Worm (Caenorhabditis elegans): Measurements from ENCODE around the gene mmab-1.

The mmab-1 gene

DNA sequence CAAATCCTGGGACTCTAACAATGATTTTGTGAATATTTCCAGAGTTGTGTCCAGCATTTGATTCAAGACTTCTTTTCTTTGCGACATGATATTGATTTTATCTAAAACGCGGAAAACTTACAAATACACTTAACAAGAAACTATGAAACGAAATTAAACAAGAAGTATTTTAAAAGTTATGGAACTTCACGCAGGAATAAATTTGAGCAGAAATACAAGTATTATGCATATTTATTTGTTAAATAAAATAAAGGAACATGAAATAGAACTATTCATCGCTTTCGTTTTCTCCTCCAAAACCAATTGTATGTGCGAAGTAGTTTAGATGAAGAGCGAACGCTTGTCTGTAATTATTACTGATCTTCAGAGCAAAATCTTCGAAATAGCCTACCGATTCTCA is 18.1 kb downstream of the mmab-1 start, which contains the start of gene kbp-2:
Gene kbp-2 (minus strand): TSS at position 101 of the 400 bp plus-strand sequence.
- no peak for TF ChIP-seq unc-62 (GFP tag; optimal IDR thresholded peaks at IDR 0.05)

DNA sequence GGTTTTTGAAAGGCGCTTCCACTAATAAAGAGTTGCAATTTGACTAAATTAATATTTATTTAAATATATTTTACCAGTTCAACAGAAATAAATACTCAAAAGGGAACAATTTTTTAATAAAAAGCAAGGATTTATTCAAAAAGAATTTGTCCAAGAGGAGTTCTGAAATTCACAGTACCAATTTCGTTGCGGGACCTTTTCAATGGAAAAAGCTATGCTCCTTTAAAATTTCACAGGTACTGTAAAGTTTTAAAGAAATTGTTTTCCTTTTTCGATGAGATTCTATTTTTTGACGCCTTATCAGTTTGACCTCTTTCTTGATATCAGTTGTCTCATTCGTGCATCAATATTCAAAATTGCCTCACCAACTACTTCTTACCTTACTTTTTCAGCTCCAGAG is 21.7 kb downstream of the mmab-1 start, which contains the start of gene tag-340:
Gene tag-340 (plus strand): TSS at position 249 of the 400 bp plus-strand sequence.
- TF ChIP-seq unc-62 (GFP tag; optimal IDR thresholded peaks at IDR 0.05): no peak

DNA sequence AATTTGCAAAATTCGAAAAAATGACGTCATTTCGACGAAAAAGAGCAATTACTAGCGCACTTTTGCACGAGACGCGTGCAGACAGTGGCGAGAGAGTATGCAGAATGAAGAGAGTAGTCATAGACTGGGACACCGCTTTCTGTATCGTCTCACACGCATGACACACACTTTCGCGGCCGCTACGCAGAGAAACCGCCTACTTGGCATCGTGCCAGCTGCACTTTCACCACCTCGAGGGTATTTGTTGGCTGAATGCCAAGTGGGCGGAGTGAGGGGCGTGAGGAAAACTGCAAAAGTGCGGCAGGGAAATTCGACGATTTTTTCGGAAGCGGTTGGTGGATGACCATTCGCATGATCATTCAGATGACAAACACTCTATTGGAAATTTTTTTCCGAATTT is 22.2 kb downstream of the mmab-1 start:
- no peak for TF ChIP-seq unc-62 (GFP tag; optimal IDR thresholded peaks at IDR 0.05)

DNA sequence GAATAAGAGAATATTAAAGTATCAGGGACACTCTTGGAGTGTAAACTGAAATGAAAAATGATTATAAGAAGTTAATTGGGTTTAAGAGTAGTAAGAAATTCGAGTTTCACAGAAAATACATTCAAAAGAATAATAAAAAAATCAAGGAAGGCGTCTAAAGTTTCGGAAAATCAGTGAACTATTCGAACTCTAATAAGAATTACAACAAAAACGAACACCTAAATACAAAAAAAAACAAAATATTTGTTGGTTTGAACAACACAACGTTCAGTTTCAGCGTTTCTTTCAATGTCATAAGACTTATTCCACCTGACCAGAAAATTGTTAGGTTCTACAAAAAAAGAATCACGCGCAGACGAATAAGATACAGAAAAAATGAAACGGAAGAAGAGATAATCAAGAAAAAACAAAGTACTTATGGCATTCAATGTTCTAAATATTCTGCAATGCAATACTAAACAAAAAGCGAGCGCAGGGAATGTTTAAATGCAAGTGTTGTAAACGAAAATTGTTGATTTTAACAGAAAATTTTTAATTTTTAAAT is 22.8 kb downstream of the mmab-1 start, which contains the start of gene nhl-2:
Gene nhl-2 (minus strand): TSS at position 51 of the 544 bp plus-strand sequence.
- no peak for TF ChIP-seq unc-62 (GFP tag; optimal IDR thresholded peaks at IDR 0.05)

DNA sequence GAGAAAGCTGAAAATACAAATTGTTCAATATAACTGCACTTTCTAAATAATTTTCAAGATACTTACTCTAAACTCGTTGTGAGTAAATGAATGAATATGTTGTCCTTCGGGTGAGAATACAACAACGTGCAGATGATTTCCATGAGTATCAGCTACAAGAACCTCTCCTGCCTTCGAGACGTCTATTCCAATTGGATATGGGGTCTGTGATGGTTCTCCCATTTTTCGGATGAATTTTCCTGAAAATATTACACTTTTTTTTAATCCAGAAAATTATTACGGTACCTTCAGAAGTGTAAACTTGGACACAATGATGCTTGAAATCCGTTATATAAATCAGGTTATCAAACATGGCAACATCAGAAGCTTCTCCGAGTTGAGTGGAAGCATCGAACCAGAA is 26.6 kb downstream of the mmab-1 start:
- no peak for TF ChIP-seq unc-62 (GFP tag; optimal IDR thresholded peaks at IDR 0.05)

DNA sequence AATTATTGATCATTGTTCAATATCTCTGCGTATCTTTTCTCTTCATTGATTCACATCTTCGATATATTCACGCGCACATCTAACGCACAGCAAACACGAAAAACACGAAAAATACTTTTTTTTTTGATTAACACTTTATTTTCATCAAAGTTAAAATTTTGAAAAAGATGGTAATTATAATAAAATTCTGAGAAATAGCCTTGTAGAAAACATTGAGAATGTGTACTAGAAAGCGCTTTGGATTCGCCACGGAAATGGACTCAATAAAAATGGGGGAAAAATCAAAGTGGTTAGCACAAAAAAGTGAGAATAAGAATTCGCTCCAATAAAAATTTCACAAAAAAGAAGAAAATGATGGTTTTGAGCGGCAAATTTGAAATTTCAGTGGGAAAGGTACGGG is 28.4 kb downstream of the mmab-1 start, which contains the start of gene F26F4.6:
Gene F26F4.6 (minus strand): TSS at position 101 of the 400 bp plus-strand sequence.
- TF ChIP-seq unc-62 (GFP tag; optimal IDR thresholded peaks at IDR 0.05): no peak

DNA sequence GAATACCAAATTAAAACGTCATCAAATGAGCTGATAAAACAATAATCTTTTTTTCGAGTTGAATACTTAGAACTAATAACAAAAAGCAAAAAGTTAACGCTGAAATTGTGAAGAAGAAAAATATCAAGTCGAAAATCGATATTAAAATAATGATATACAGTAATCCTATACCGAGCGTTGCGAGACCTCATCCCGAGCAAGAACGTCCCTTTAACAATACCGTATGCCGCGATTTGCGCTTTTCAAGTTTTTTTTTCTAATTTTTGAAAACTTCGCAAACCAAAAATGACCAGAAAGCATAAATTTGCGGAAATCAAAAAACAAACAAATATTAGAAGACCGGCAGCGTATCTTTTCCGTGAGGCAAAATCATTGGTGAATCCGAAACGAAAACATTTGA is 30.9 kb downstream of the mmab-1 start, which contains the start of gene F26F4.5:
Gene F26F4.5 (minus strand): TSS at position 256 of the 400 bp plus-strand sequence.
- TF ChIP-seq unc-62 (GFP tag; optimal IDR thresholded peaks at IDR 0.05): no peak

DNA sequence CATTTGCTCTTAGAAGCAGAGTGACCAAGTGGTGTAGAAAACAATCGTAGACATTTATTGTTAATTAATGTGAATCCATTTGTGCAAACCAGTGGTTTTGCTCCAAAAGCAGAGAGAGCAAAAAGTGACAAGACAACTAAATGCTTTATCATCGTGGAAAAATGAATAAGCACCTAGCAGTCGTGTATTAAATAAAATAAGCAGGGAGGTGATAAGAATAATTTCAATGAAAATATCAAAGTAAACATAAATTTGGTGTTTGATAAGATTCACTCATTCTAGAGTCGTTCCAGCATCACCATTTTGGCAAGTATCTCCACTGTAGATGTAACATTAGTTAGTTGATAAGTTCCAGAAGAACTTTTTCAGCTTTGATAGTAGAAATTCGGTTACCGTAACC is 34.6 kb downstream of the mmab-1 start, which contains the start of gene clec-6:
Gene clec-6 (minus strand): TSS at position 154 of the 400 bp plus-strand sequence.
- TF ChIP-seq unc-62 (GFP tag; optimal IDR thresholded peaks at IDR 0.05): no peak

DNA sequence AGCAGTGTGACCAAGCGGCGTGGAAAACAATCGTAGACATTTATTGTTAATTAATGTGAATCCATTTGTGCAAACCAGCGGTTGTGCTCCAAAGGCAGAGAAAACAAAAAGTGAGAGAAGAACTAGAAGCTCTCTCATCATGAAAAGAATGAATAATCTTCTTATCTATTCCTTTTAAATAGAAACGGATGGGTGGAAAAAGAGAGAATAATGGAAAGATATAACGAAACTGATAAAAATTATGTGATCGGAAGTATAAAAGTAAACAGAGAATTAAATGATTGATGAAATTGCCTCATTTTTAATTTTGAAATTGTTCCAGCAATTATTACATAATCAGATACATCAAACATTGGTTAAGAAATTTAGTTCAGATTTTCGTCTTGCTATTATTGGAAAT is 38.5 kb downstream of the mmab-1 start, which contains the start of gene clec-5:
Gene clec-5 (minus strand): TSS at position 178 of the 400 bp plus-strand sequence.
- TF ChIP-seq unc-62 (GFP tag; optimal IDR thresholded peaks at IDR 0.05): no peak

DNA sequence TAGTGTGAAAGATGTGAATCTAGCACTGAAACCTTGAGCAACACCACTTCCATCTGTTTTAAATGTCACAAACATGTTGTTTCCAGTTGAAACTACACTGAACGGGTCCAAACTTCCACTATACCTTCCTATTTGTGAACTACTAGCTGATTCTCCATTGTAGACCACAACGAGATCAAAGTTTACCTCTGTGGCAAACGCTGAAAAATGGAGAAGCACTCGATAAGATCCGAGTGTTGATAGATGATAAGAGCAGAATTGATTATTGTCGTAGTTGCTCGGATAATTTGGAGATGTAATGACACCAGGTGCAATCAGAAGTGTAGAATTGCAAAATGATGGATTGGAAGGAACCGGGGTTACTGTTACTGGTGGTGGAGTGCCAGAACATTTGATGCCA is 40.0 kb downstream of the mmab-1 start:
- TF ChIP-seq unc-62 (GFP tag; optimal IDR thresholded peaks at IDR 0.05): no peak

DNA sequence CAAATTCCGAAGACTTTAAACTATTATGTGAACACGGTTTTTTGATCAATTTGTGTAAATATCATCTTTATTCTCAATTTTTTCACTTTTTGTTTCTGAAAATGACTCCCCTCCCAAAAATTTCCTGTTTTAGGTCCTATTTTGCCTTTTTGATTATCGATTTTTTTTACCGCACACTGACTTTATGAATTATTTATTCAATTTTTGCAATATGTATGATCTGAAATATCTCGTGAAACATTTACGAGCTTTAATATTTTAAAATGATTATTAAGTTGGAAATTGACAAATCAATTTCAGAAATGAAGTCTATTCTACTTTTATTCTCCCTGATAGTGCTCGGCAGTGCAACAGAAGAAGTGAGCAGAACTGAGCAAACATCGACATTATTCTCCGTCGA is 42.5 kb downstream of the mmab-1 start, which contains the start of gene C35D10.1:
Gene C35D10.1 (plus strand): TSS at position 301 of the 400 bp plus-strand sequence.
- no peak for TF ChIP-seq unc-62 (GFP tag; optimal IDR thresholded peaks at IDR 0.05)

DNA sequence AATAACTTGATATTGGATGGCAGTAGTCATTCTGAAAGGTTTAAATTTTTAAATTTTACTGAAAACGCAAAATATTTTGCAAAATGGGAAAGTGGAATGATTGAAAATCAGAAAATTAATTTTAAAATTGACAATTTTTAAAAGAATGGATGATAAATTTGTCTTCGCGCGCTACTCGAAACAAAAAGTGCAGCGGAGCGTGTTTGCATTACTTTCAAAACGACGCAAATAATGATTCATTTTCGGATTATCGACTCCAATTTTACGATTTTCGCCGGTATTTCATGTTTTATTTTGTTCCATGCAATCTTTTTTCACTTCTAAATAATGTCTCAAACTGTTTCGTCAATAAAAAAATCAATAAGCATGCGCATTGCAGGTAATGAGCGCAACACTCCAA is 43.6 kb downstream of the mmab-1 start, which contains the start of the genes tost-1 and arx-6:
Gene tost-1 (minus strand): TSS at position 31 of the 400 bp plus-strand sequence.
Gene arx-6 (plus strand): TSS at position 378 of the 400 bp plus-strand sequence.
- no peak for TF ChIP-seq unc-62 (GFP tag; optimal IDR thresholded peaks at IDR 0.05)

DNA sequence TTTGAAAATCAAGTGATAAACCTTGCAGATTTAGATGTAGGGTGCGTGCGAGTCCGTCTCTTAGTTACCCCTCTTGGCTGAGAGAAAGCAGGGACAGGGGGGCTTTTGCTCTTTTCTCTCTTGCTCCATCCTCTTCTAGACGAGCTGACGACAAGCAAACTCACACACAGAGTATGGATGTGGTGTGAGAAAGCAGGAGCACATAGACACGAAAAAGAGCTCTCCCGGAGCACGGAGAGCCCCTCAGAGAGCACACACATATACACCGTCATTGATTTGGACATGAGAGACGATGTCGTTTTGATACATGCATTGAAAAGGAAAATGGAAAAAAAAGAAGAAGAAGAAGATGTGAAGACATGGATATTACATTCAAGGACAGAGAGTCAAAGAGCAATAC is 46.3 kb downstream of the mmab-1 start:
- TF ChIP-seq unc-62 (GFP tag; optimal IDR thresholded peaks at IDR 0.05): no peak

DNA sequence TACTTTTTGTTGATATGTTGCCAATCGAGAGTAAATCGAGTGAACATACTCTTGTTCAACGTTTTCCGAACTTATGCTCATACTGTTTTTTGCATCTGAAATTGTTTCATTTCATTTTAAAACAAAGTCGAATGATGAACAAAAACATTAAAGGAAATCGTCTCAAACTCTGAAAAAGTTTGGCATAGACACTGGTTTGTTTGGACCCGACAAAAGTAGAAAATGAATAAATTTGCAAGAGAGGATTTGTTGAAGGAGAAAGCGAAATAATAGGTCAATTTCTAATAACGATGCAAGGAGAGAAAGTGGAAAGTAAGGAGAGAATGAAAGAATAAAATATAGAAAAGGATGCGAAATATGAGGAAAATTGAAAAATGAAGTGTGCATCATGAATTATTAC is 47.2 kb downstream of the mmab-1 start, which contains the start of gene C35D10.12:
Gene C35D10.12 (minus strand): TSS at position 101 of the 400 bp plus-strand sequence.
- TF ChIP-seq unc-62 (GFP tag; optimal IDR thresholded peaks at IDR 0.05): no peak

DNA sequence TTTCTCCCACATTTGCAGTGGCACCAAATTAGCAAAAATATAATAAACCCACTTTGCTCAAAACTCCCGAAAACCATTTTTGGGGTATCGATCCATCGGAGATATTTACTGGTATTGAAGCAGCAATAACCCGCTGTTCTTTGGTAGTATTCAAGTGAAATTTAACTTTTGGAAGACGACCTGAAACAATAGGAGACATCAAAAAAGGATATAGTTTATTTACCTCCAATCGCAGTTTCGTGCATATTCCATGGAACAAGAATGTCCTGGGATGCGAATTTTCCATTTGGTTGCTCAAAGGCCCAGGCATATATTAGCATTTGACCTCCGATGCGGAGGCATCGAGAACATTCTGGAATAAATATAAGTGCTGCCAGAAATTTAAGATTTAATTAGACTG is 48.5 kb downstream of the mmab-1 start:
- TF ChIP-seq unc-62 (GFP tag; optimal IDR thresholded peaks at IDR 0.05): no peak

DNA sequence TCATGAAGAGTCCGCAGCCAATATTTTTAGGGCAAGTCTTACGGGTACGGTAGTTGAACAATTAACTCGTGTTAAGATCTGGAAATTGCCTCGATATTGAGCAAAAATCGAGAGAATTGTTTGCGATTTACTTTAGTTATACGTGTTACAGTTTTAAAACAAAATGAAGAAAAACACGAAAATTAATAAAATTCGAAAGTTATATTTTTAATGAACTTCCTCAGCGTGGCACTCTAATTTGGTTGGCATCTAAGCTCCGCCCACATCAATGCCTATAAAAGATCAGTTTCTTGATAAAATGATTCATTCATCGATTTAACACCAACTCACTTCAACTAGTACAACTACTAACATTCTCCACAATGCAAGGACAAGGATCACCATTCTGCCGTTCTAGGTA is 51.4 kb downstream of the mmab-1 start, which contains the start of gene gipc-1:
Gene gipc-1 (plus strand): TSS at position 301 of the 400 bp plus-strand sequence.
- TF ChIP-seq unc-62 (GFP tag; optimal IDR thresholded peaks at IDR 0.05): no peak
